Worm (Caenorhabditis elegans) whole organism, midembryonic: ENCODE measurements around the gene srbc-51.
"Not testable (repeated sequence)": the region's sequence is repeated elsewhere in the genome, so short reads cannot be mapped to it uniquely, and the experiment has no call there.

Source experiments
- T22C8.4 ChIP-seq: fragments of 200-800 bp; sonication (Bioruptor generic); IDR thresholded peaks from 2 replicates; pipeline ENCODE4 v1.3.6; 2022; ENCODE audit warnings: missing genetic modification characterization, missing compliant biosample characterization
- cog-1 ChIP-seq: sonication (generic microtip); optimal IDR thresholded peaks from 2 replicates; lab custom pipeline; 2016; ENCODE audit warnings: missing genetic modification characterization, missing compliant biosample characterization
- flt-1 ChIP-seq: fragments of 200-800 bp; sonication (Bioruptor generic); IDR thresholded peaks from 2 replicates; pipeline ENCODE4 v1.3.6; 2022; ENCODE audit warnings: missing genetic modification characterization, missing compliant biosample characterization
- klf-2 ChIP-seq: fragments of 200-800 bp; sonication (Bioruptor generic); conservative IDR thresholded peaks from 2 replicates; pipeline ENCODE4 v1.3.6; 2022; ENCODE audit warnings: missing genetic modification reagents, missing genetic modification characterization, missing compliant biosample characterization
- med-1 ChIP-seq: sonication (generic microtip); optimal IDR thresholded peaks from 2 replicates; lab custom pipeline; 2017; ENCODE audit warnings: missing genetic modification characterization, mild to moderate bottlenecking, missing compliant biosample characterization, antibody characterized with exemption, missing genetic modification reagents; ENCODE audit not compliant: insufficient read depth
- ref-1 ChIP-seq: fragments of 200-800 bp; sonication (Bioruptor generic); conservative IDR thresholded peaks from 2 replicates; pipeline ENCODE4 v1.3.6; 2022; ENCODE audit warnings: missing genetic modification reagents, missing genetic modification characterization, missing compliant biosample characterization
- tab-1 ChIP-seq: fragments of 200-800 bp; sonication (Bioruptor generic); IDR thresholded peaks from 2 replicates; pipeline ENCODE4 v1.3.6; 2022; ENCODE audit warnings: missing genetic modification characterization, missing compliant biosample characterization
- ztf-23 ChIP-seq: fragments of 200-800 bp; sonication (Bioruptor generic); IDR thresholded peaks from 2 replicates; pipeline ENCODE4 v1.3.6; 2022; ENCODE audit warnings: missing genetic modification reagents, missing genetic modification characterization, missing compliant biosample characterization
- ztf-29 ChIP-seq: fragments of 200-800 bp; sonication (Bioruptor generic); IDR thresholded peaks from 2 replicates; pipeline ENCODE4 v1.3.6; 2022; ENCODE audit warnings: missing genetic modification reagents, missing genetic modification characterization, missing compliant biosample characterization

srbc-51 gene

DNA sequence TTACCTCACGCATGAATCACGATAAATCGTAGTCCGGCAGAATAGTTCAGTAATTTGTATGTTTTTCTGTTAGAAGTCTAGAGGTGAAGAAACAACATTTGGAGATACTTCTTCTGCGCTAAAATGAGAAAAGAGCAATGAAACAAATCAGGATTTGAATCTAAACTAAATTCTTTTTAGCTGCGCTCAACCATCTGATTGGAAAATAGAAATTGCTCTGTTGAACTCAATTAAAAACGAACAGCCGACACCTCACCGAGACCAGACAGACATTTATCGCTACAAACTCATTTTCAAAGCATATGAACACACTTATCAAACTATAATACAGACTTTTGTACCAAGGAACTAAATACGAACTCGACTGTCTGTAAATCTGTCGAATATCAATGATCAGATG is 23.6 kb upstream of the srbc-51 start, which contains the start of gene T26E4.9:
Gene T26E4.9, minus strand, starts transcription at position 101 of the 400 bp plus-strand sequence.
- TF ChIP-seq flt-1; ref-1 (GFP tag; lab: Robert Waterston, UW); klf-2 (GFP tag; lab: Robert Waterston, UW): not testable (repeated sequence)

DNA sequence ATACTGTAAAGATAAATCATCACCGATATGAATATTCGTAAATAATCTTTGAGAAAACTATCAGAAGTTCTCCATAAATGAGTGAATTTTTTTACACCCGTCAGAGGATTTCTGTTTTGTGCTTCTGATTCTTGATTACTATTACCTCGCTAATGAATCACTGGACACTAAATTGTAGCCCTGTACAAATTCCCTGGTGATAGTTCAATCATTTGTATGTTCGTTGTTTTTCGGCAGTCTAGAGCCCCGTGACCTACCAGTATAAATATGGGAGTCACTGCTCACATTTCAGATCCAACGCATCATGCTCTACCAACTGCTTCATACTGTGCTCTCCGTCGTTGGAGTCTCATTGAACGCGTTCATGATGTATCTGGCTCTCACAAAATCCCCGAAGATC is 23.1 kb upstream of the srbc-51 start, which contains the start of gene srd-27:
Gene srd-27, plus strand, starts transcription at position 301 of the 400 bp plus-strand sequence.
- TF ChIP-seq ref-1 (GFP tag; lab: Robert Waterston, UW); ztf-23 (GFP tag; lab: Robert Waterston, UW); cog-1 (tag; lab: Kevin White, UChicago): not testable (repeated sequence)

DNA sequence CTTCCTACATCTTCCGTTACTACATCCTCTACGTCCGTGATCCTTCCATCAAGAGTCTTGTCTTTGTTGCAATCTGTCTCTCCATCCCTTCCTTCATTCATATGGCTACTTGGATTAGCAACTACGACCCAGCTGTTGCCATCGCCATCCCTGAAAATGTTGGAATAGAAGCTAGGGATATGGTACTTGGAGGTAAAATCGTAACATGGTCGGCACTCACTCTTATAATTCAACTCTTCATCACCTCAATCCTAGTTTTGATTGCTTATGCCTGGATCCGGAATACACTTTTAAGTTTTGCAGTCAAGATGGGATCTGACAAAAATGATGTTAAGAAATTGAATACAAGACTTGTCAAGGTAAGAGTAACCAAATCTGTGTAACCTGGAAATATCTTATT is 22.5 kb upstream of the srbc-51 start, which contains the start of gene T26E4.18:
Gene T26E4.18, minus strand, starts transcription at position 101 of the 400 bp plus-strand sequence.
- TF ChIP-seq tab-1 (GFP tag; lab: Robert Waterston, UW); T22C8.4 (GFP tag; lab: Robert Waterston, UW); cog-1 (tag; lab: Kevin White, UChicago): not testable (repeated sequence)

DNA sequence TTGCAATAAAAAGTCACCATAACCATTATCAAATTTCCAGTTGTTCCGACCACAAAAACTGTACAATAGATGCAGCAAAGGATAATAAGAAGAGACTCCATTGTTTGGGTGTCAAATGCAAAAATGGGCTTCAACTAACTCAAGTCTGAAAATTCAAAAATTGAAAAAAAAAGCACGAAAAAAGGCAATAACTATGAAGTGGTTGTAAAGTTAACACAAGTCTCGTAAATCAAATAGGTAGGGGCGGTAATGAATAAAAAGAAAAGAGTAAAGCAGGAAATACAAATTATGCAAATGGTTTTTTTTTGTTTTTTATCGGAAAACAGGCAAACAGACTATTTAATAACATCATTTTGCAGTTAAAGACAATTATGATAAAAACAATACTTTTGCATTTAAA is 18.8 kb upstream of the srbc-51 start, which contains the start of gene srsx-38:
Gene srsx-38, minus strand, starts transcription at position 101 of the 400 bp plus-strand sequence.
- not testable (repeated sequence) for TF ChIP-seq T22C8.4 (GFP tag; lab: Robert Waterston, UW); klf-2 (GFP tag; lab: Robert Waterston, UW); med-1 (GFP tag; lab: Kevin White, UChicago)

DNA sequence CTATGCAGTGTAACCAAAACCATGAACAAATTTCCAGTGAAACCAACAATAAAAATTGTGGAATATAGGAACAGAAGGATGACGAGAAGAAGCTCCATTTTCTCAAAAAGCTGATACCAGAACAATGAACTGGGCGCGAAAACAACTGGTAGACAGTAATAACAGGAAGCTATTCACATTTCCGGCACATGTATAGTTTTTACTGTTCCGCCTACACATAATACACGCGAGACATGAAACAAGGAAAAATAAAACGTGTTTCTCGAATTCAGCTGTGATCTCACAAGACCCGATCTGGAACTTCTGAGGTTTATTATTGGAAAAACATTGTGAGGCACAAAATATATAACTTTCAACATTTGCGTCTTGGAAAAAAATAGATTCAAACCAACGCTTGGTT is 16.7 kb upstream of the srbc-51 start, which contains the start of gene srsx-36:
Gene srsx-36, minus strand, starts transcription at position 101 of the 400 bp plus-strand sequence.
- TF ChIP-seq cog-1 (tag; lab: Kevin White, UChicago) (no peak), klf-2 (GFP tag; lab: Robert Waterston, UW) (no peak), ztf-29 (GFP tag; lab: Robert Waterston, UW) (no peak), med-1 (GFP tag; lab: Kevin White, UChicago) (no peak), tab-1 (GFP tag; lab: Robert Waterston, UW) (no peak), flt-1 (no peak), ztf-23 (GFP tag; lab: Robert Waterston, UW) (no peak), ref-1 (GFP tag; lab: Robert Waterston, UW) (no peak), T22C8.4 (GFP tag; lab: Robert Waterston, UW) (no peak)

DNA sequence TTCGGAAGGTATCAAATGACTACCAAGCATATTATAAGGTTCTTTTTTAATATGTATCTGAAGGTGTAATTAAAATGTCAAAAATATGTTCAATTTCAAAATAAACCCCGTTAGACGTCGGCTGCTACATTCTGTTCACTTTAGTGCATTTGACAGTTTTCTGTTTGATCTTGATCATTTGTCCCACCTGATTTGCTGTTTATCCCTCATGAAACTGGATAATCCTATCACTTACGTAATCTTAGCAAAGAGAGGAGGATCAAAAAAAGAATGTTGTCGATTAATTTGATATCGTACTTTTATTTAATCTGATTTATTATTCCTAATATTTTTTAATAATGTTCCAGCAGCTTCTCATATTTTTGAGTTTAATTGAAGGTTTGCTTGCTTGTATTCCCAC is 15.8 kb upstream of the srbc-51 start, which contains the start of gene F54B8.1:
Gene F54B8.1, plus strand, starts transcription at position 301 of the 400 bp plus-strand sequence.
- no peak for TF ChIP-seq ref-1 (GFP tag; lab: Robert Waterston, UW)
- no peak for TF ChIP-seq ztf-29 (GFP tag; lab: Robert Waterston, UW)
- TF ChIP-seq T22C8.4 (GFP tag; lab: Robert Waterston, UW), result no peak
- TF ChIP-seq flt-1, result no peak
- no peak for TF ChIP-seq tab-1 (GFP tag; lab: Robert Waterston, UW)
- TF ChIP-seq med-1 (GFP tag; lab: Kevin White, UChicago), result no peak
- no peak for TF ChIP-seq klf-2 (GFP tag; lab: Robert Waterston, UW)
- no peak for TF ChIP-seq cog-1 (tag; lab: Kevin White, UChicago)
- TF ChIP-seq ztf-23 (GFP tag; lab: Robert Waterston, UW), result no peak

DNA sequence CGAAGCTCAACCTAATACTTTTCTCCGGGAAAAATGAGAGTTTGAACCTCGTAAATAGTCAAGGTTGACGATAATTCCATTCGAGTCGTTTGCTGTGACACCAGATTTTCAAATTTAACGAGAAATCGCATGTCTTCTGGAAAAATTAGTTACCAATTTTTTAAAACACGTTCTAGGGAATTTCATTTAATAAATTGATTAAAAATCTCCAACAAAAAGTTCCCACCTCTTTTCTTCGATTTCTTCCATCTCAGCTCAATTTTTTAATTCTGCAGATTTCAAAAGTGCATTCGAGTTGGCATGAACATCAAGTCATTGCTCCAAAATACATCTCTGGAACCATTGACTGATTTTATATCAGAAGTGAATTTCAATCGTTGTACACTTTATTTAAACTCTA is 14.2 kb upstream of the srbc-51 start, which contains the start of gene nhr-282:
Gene nhr-282, plus strand, starts transcription at position 301 of the 400 bp plus-strand sequence.
- TF ChIP-seq ztf-29 (GFP tag; lab: Robert Waterston, UW); cog-1 (tag; lab: Kevin White, UChicago); tab-1 (GFP tag; lab: Robert Waterston, UW): not testable (repeated sequence)

DNA sequence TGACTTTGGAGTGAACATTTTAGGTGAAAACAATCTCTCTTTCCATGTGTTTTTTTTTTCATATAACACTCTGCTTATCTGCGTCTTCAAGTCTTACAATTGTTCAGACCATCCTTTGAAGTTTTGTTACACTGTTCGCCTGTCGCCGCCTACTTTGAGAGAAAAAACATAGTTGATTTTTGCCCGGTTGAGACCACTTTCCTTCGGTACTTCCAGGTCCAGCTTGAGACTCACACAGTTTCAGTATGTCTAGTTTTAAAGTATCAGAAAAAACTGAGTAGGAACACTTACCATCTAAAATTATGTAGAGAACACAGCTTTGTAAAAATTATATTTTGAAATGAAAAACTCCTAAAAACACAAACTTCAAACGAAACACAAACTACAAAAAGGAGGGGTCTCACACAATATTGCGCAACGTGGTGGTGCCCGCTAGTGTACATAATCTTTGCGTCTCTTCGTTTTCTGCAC is 10.2 kb upstream of the srbc-51 start, which contains the start of the genes fbxa-69 and F54B8.4:
Gene fbxa-69, minus strand, starts transcription at position 10 of the 471 bp plus-strand sequence.
Gene F54B8.4, plus strand, starts transcription at position 421 of the 471 bp plus-strand sequence.
- TF ChIP-seq ref-1 (GFP tag; lab: Robert Waterston, UW), result no peak
- no peak for TF ChIP-seq ztf-23 (GFP tag; lab: Robert Waterston, UW)
- TF ChIP-seq tab-1 (GFP tag; lab: Robert Waterston, UW), result no peak
- TF ChIP-seq flt-1, result no peak
- TF ChIP-seq T22C8.4 (GFP tag; lab: Robert Waterston, UW), result no peak

DNA sequence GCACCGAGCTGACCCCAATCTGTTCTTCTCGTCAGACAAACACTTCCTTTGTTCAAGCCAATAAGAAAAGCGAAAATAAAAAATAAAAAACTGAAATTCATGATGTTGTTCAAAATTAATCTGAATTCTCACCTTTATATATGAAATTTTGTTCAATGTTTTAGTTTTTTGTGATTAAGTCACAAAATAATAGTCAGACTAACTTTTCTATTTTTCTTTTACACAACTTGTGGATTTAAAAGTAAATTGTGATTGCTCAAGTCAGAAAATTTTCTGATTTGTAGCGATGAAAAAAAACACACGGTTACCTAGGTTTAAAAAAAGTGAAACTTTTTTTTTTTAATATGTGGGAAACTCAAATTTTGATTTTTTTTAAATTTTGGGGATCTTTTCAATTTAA is 8.5 kb upstream of the srbc-51 start, which contains the start of gene abf-3:
Gene abf-3, minus strand, starts transcription at position 101 of the 400 bp plus-strand sequence.
- no peak for TF ChIP-seq klf-2 (GFP tag; lab: Robert Waterston, UW)

DNA sequence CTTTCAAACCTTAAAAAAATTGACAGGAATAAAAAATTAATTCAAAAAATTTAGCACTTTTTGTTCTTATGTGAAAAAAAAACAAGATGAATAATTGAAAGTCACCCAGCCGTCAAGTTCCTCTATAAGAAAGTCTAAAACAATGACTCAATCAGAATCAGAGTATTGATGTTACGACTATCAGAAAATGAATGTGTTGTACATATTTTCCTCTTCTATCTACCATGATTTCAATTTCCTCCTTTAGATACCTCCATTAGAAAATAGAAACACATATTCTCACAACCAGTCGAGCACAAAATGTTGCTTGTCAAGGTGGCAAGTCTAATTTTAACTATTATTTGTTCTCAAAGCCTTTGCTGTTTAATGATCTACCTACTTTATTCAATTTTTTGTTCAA is 6.2 kb upstream of the srbc-51 start, which contains the start of gene srbc-48:
Gene srbc-48, plus strand, starts transcription at position 301 of the 400 bp plus-strand sequence.
- no peak for TF ChIP-seq med-1 (GFP tag; lab: Kevin White, UChicago)
- TF ChIP-seq T22C8.4 (GFP tag; lab: Robert Waterston, UW), result no peak
- no peak for TF ChIP-seq ztf-23 (GFP tag; lab: Robert Waterston, UW)
- TF ChIP-seq flt-1, result no peak
- no peak for TF ChIP-seq cog-1 (tag; lab: Kevin White, UChicago)
- TF ChIP-seq ref-1 (GFP tag; lab: Robert Waterston, UW), result no peak
- TF ChIP-seq klf-2 (GFP tag; lab: Robert Waterston, UW), result no peak
- no peak for TF ChIP-seq tab-1 (GFP tag; lab: Robert Waterston, UW)
- no peak for TF ChIP-seq ztf-29 (GFP tag; lab: Robert Waterston, UW)
